Fruit fly (Drosophila melanogaster) whole organism, wandering third instar larva: ENCODE measurements around the gene melt.
A peak's percentile ranks its signal among the peaks of the same experiment; 100 is the strongest.

Experiments used
- Abd-B ChIP-seq: fragments of >200 bp; optimal IDR thresholded peaks from 2 replicates; lab custom pipeline; 2017; ENCODE audit warnings: missing biosample characterization, missing genetic modification characterization
- CG32264 ChIP-seq: fragments of 200-800 bp; sonication (Bioruptor generic); optimal IDR thresholded peaks from 2 replicates; lab custom pipeline; 2016; ENCODE audit warnings: missing biosample characterization, missing genetic modification characterization
- CG9705 ChIP-seq: fragments of 200-800 bp; sonication (Bioruptor generic); optimal IDR thresholded peaks from 2 replicates; lab custom pipeline; 2018; ENCODE audit warnings: missing biosample characterization, mild to moderate bottlenecking, missing genetic modification characterization
- CrebA ChIP-seq: fragments of 200-800 bp; sonication (Bioruptor generic); optimal IDR thresholded peaks from 2 replicates; lab custom pipeline; 2016; ENCODE audit warnings: missing biosample characterization, mild to moderate bottlenecking, missing genetic modification characterization, borderline replicate concordance
- Dfd ChIP-seq: fragments of >200 bp; optimal IDR thresholded peaks from 2 replicates; lab custom pipeline; 2017; ENCODE audit warnings: missing biosample characterization, missing genetic modification characterization
- Dif ChIP-seq: fragments of 200-275, 200-300 bp; sonication (Bioruptor generic); optimal IDR thresholded peaks from 2 replicates; lab custom pipeline; 2018; ENCODE audit warnings: missing biosample characterization, missing genetic modification characterization; ENCODE audit not compliant: partially characterized antibody
- GATAd ChIP-seq: sonication (Bioruptor generic); optimal IDR thresholded peaks from 2 replicates; lab custom pipeline; 2016; ENCODE audit warnings: missing biosample characterization, missing genetic modification characterization
- HLH106 ChIP-seq: fragments of 200-800 bp; optimal IDR thresholded peaks from 3 replicates; lab custom pipeline; 2019; ENCODE audit warnings: missing biosample characterization, mild to moderate bottlenecking, missing genetic modification characterization, moderate library complexity
- Hnf4 ChIP-seq: fragments of 200-800 bp; sonication (Bioruptor generic); optimal IDR thresholded peaks from 2 replicates; lab custom pipeline; 2016; ENCODE audit warnings: missing biosample characterization, mild to moderate bottlenecking, missing genetic modification characterization
- Hr78 ChIP-seq: fragments of >200 bp; optimal IDR thresholded peaks from 2 replicates; lab custom pipeline; 2017; ENCODE audit warnings: missing biosample characterization, missing genetic modification characterization
- Hr83 ChIP-seq: fragments of 200-300 bp; sonication (Bioruptor generic); optimal IDR thresholded peaks from 2 replicates; lab custom pipeline; 2016; ENCODE audit warnings: missing biosample characterization, mild to moderate bottlenecking, missing genetic modification characterization, moderate library complexity; ENCODE audit not compliant: poor library complexity, severe bottlenecking
- Jra ChIP-seq: sonication (Bioruptor generic); optimal IDR thresholded peaks from 2 replicates; lab custom pipeline; 2016; ENCODE audit warnings: missing biosample characterization, missing genetic modification characterization
- Mio ChIP-seq: sonication (Bioruptor generic); optimal IDR thresholded peaks from 2 replicates; lab custom pipeline; 2016; ENCODE audit warnings: missing biosample characterization, missing genetic modification characterization
- Myc ChIP-seq: fragments of >200 bp; optimal IDR thresholded peaks from 2 replicates; lab custom pipeline; 2017
- N ChIP-seq: fragments of >200 bp; optimal IDR thresholded peaks from 2 replicates; lab custom pipeline; 2018; ENCODE audit warnings: missing biosample characterization, missing external identifiers, missing genetic modification characterization
- OdsH ChIP-seq: fragments of 200-800 bp; sonication (Bioruptor generic); optimal IDR thresholded peaks from 2 replicates; lab custom pipeline; 2016; ENCODE audit warnings: missing biosample characterization, mild to moderate bottlenecking, missing genetic modification characterization
- Rel ChIP-seq, 2 experiments: fragments of 200-800 bp; sonication (Bioruptor generic) in 1 of 2; optimal IDR thresholded peaks; 2 replicates in 1 of 2; 3 replicates in 1 of 2; lab custom pipeline; 2016 to 2019; ENCODE audit warnings: mild to moderate bottlenecking in 2 of 2, missing biosample characterization in 2 of 2, missing genetic modification characterization in 2 of 2, moderate library complexity in 1 of 2
- Sp1 ChIP-seq: fragments of 200-800 bp; sonication (Bioruptor generic); optimal IDR thresholded peaks from 3 replicates; lab custom pipeline; 2019; ENCODE audit warnings: missing biosample characterization, mild to moderate bottlenecking, missing genetic modification characterization, moderate library complexity
- Vsx2 ChIP-seq: fragments of 200-300, 225-300 bp; sonication (Bioruptor generic); optimal IDR thresholded peaks from 2 replicates; lab custom pipeline; 2018; ENCODE audit warnings: missing biosample characterization, missing genetic modification characterization; ENCODE audit not compliant: partially characterized antibody
- br ChIP-seq: fragments of 200-800 bp; sonication (Bioruptor generic); optimal IDR thresholded peaks from 2 replicates; lab custom pipeline; 2016; ENCODE audit warnings: missing biosample characterization, missing genetic modification characterization
- brk ChIP-seq: fragments of 200-800 bp; sonication (Bioruptor generic); optimal IDR thresholded peaks from 2 replicates; lab custom pipeline; 2016; ENCODE audit warnings: missing biosample characterization, mild to moderate bottlenecking, missing genetic modification characterization
- dl ChIP-seq, 2 experiments: fragments of 175-275, 200-275 bp in 1 of 2; fragments of 200-275 bp in 1 of 2; sonication (Bioruptor generic); optimal IDR thresholded peaks; lab custom pipeline; 2018; ENCODE audit warnings: mild to moderate bottlenecking in 2 of 2, missing biosample characterization in 2 of 2, missing genetic modification characterization in 2 of 2, moderate library complexity in 2 of 2; ENCODE audit not compliant: partially characterized antibody in 2 of 2, insufficient read depth in 1 of 2
- dmrt93B ChIP-seq: fragments of 200-800 bp; sonication (Bioruptor generic); optimal IDR thresholded peaks from 2 replicates; lab custom pipeline; 2018; ENCODE audit warnings: missing biosample characterization, mild to moderate bottlenecking, missing genetic modification characterization
- dsf ChIP-seq: sonication (Bioruptor generic); optimal IDR thresholded peaks from 2 replicates; lab custom pipeline; 2016; ENCODE audit warnings: missing biosample characterization, missing genetic modification characterization, borderline replicate concordance
- ey ChIP-seq: fragments of 200-800 bp; sonication (Bioruptor generic); optimal IDR thresholded peaks from 2 replicates; lab custom pipeline; 2016; ENCODE audit warnings: missing biosample characterization, missing genetic modification characterization
- foxo ChIP-seq, 2 experiments: fragments of 200-800 bp; sonication (Bioruptor generic); optimal IDR thresholded peaks; 2 replicates in 1 of 2; 3 replicates in 1 of 2; lab custom pipeline; 2016 to 2017; ENCODE audit warnings: missing biosample characterization in 2 of 2, missing genetic modification characterization in 2 of 2
- fru ChIP-seq: fragments of 200-800 bp; sonication (Bioruptor generic); optimal IDR thresholded peaks from 3 replicates; lab custom pipeline; 2016; ENCODE audit warnings: missing biosample characterization, mild to moderate bottlenecking, missing genetic modification characterization
- h ChIP-seq: fragments of 200-800 bp; sonication (Bioruptor generic); optimal IDR thresholded peaks from 3 replicates; lab custom pipeline; 2016; ENCODE audit warnings: missing biosample characterization, mild to moderate bottlenecking, missing genetic modification characterization
- jim ChIP-seq: fragments of 175-275, 200-325 bp; sonication (Bioruptor generic); optimal IDR thresholded peaks from 2 replicates; lab custom pipeline; 2016; ENCODE audit warnings: missing biosample characterization, mild to moderate bottlenecking, missing genetic modification characterization
- lola ChIP-seq: fragments of >200 bp; optimal IDR thresholded peaks from 2 replicates; lab custom pipeline; 2017; ENCODE audit warnings: missing biosample characterization, missing genetic modification characterization
- pan ChIP-seq: fragments of >200 bp; optimal IDR thresholded peaks from 2 replicates; lab custom pipeline; 2017
- psq ChIP-seq: fragments of 200-800 bp; sonication (Bioruptor generic); optimal IDR thresholded peaks from 3 replicates; lab custom pipeline; 2017; ENCODE audit warnings: missing biosample characterization, mild to moderate bottlenecking, missing genetic modification characterization, moderate library complexity
- rgr ChIP-seq: fragments of 200-800 bp; sonication (Bioruptor generic); optimal IDR thresholded peaks from 3 replicates; lab custom pipeline; 2016; ENCODE audit warnings: missing biosample characterization, mild to moderate bottlenecking, missing genetic modification characterization
- sage ChIP-seq: fragments of 200-800 bp; sonication (Bioruptor generic); optimal IDR thresholded peaks from 2 replicates; lab custom pipeline; 2016; ENCODE audit warnings: missing biosample characterization, mild to moderate bottlenecking, missing genetic modification characterization
- sv ChIP-seq: fragments of 200-800 bp; sonication (Bioruptor generic); optimal IDR thresholded peaks from 3 replicates; lab custom pipeline; 2016; ENCODE audit warnings: missing biosample characterization, missing genetic modification characterization
- tai ChIP-seq: sonication (Bioruptor generic); optimal IDR thresholded peaks from 2 replicates; lab custom pipeline; 2016; ENCODE audit warnings: missing biosample characterization, missing genetic modification characterization
- usp ChIP-seq: fragments of >200 bp; optimal IDR thresholded peaks from 2 replicates; lab custom pipeline; 2017; ENCODE audit warnings: missing biosample characterization, missing genetic modification characterization
- woc ChIP-seq: sonication (Bioruptor generic); optimal IDR thresholded peaks from 2 replicates; lab custom pipeline; 2016; ENCODE audit warnings: missing biosample characterization, mild to moderate bottlenecking, missing genetic modification characterization

The melt gene

DNA sequence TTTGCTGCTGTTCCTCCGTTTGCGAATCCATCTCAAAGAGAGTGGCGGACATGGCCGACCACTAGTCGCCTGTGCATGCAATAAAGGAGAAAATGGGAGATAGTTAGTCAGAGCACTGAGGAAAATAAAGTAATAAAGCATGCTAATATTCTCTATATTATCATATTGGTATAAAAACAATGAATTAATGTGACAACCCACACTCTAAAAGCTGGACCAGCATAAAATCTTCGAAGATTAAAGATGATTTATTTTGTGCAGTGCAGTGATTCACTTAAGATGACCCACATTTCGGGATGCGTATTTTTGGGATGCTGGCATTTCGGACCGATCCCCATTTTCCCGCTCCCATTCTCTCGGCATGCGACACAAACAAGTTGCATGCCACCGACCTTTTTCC is 13.5 kb downstream of the melt start:
- no peak for TF ChIP-seq dl (GFP tag; optimal IDR thresholded peaks at IDR 0.05; lab: Kevin White, UChicago; ENCODE audit: insufficient read depth in 1 of 2, partially characterized antibody in 2 of 2)
- TF ChIP-seq N (GFP tag; lab: Kevin White, UChicago), result no peak
- TF ChIP-seq ey, result no peak
- TF ChIP-seq Vsx2 (GFP tag; lab: Kevin White, UChicago), result no peak
- no peak for TF ChIP-seq foxo (GFP tag; optimal IDR thresholded peaks at IDR 0.05; lab: Kevin White, UChicago)
- no peak for TF ChIP-seq h (GFP tag; lab: Kevin White, UChicago)
- no peak for TF ChIP-seq dmrt93B
- no peak for TF ChIP-seq dsf (GFP tag; lab: Kevin White, UChicago)
- TF ChIP-seq Myc (lab: Kevin White, UChicago), result no peak
- no peak for TF ChIP-seq br
- no peak for TF ChIP-seq Hr78 (GFP tag; lab: Kevin White, UChicago)
- no peak for TF ChIP-seq Dfd
- TF ChIP-seq Sp1 (GFP tag; lab: Kevin White, UChicago), result no peak
- TF ChIP-seq Mio (GFP tag; lab: Kevin White, UChicago), result no peak
- no peak for TF ChIP-seq woc
- no peak for TF ChIP-seq CG32264 (GFP tag; lab: Kevin White, UChicago)
- no peak for TF ChIP-seq CrebA
- TF ChIP-seq Dif (GFP tag; lab: Kevin White, UChicago), result no peak
- TF ChIP-seq Hnf4 (GFP tag; lab: Kevin White, UChicago), result no peak
- TF ChIP-seq, all 38 proteins: peak for 0

DNA sequence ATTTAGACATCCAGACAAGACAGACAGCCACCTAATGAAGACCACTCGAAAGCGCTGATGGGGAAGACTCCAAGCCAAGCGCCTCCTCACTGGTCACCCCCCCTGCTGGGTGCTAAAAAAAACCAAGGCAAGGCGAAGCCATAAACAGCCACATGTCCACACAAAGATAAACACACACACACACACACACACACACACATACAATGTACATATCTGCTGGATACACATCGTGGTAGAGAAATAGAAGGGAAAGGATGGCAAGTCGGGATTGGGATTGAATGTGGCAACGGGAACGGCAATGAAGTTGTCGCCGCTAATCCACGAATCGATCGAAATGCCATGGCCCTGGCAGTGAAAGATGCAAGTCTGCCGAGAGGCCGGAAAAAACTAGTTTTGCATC is 15.1 kb downstream of the melt start:
- TF ChIP-seq dsf (GFP tag; lab: Kevin White, UChicago), result no peak
- peak; percentile 90 for TF ChIP-seq Dfd

DNA sequence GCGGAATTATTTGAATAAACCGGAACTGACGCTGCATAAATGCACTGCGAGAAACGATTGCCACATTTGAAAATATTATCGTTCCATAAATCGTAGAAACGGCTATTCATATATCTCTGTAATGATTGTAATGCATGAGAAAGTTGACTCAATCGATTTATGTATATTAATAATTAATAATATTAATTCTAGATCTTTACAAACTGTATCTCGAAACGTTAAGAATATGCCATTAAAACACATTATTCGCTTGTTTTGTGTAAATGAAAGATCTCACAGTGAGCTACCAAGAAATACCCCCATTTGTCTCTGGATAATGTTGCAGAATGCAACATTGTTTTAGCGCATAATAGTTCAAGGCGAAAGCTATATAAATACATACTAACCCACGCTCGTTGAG is 15.5 kb downstream of the melt start:
- TF ChIP-seq tai (GFP tag; lab: Kevin White, UChicago) (no peak), sage (peak; percentile 7), h (GFP tag; lab: Kevin White, UChicago) (peak; percentile 30), dsf (GFP tag; lab: Kevin White, UChicago) (no peak), rgr (GFP tag; lab: Kevin White, UChicago) (peak; percentile 33), Abd-B (GFP tag; lab: Kevin White, UChicago) (no peak), CG9705 (GFP tag; lab: Kevin White, UChicago) (no peak), psq (GFP tag; lab: Kevin White, UChicago) (peak; percentile 26), woc (no peak), jim (GFP tag; lab: Kevin White, UChicago) (no peak), Hr78 (GFP tag; lab: Kevin White, UChicago) (no peak), brk (GFP tag; lab: Kevin White, UChicago) (no peak), Dfd (no peak), Rel (GFP tag; optimal IDR thresholded peaks at IDR 0.05; lab: Kevin White, UChicago) (no peak), Rel (tag; optimal IDR thresholded peaks at IDR 0.05; lab: Kevin White, UChicago) (no peak), foxo (GFP tag; optimal IDR thresholded peaks at IDR 0.05; lab: Kevin White, UChicago) (peak in 1 of 2 experiments; percentile 13), usp (no peak), dmrt93B (no peak), dl (GFP tag; optimal IDR thresholded peaks at IDR 0.05; lab: Kevin White, UChicago; ENCODE audit: insufficient read depth in 1 of 2, partially characterized antibody in 2 of 2) (no peak), Hr83 (GFP tag; lab: Kevin White, UChicago) (no peak), CrebA (no peak), HLH106 (tag; lab: Kevin White, UChicago) (peak; percentile 35), sv (GFP tag; lab: Kevin White, UChicago) (no peak), Sp1 (GFP tag; lab: Kevin White, UChicago) (peak; percentile 30), Dif (GFP tag; lab: Kevin White, UChicago) (no peak), ey (peak; percentile 11), Myc (lab: Kevin White, UChicago) (no peak), N (GFP tag; lab: Kevin White, UChicago) (no peak), Vsx2 (GFP tag; lab: Kevin White, UChicago) (no peak), Jra (GFP tag; lab: Kevin White, UChicago) (no peak), lola (no peak), fru (peak; percentile 9), CG32264 (GFP tag; lab: Kevin White, UChicago) (no peak), Mio (GFP tag; lab: Kevin White, UChicago) (no peak), br (no peak), GATAd (GFP tag; lab: Kevin White, UChicago) (no peak), pan (lab: Kevin White, UChicago) (no peak), Hnf4 (GFP tag; lab: Kevin White, UChicago) (no peak), OdsH (no peak)
